Worm (Caenorhabditis elegans): Measurements from ENCODE around the gene spk-1.

The spk-1 gene

ce11 chrIII:9504347-9504746 is 47.9 kb downstream of the spk-1 start (continued):
- no peak for TF ChIP-seq hrde-1 (tag; optimal IDR thresholded peaks at IDR 0.05; ENCODE audit: borderline replicate concordance)
- no peak for TF ChIP-seq lin-40 (tag; optimal IDR thresholded peaks at IDR 0.05)
- no peak for TF ChIP-seq lsy-27 (tag; optimal IDR thresholded peaks at IDR 0.05; ENCODE audit: borderline replicate concordance, insufficient read depth)
- no peak for TF ChIP-seq attf-3 (GFP tag; conservative IDR thresholded peaks at IDR 0.05)
- no peak for TF ChIP-seq ztf-26 (tag; optimal IDR thresholded peaks at IDR 0.05)
- no peak for TF ChIP-seq aptf-3 (GFP tag; IDR thresholded peaks at IDR 0.05)
- TF ChIP-seq B0261.1 (tag; optimal IDR thresholded peaks at IDR 0.05) = no peak
- 0 out of 2 replicates have a peak, but pooled peaks have one; percentile 50 for TF ChIP-seq lin-26 (GFP tag; IDR thresholded peaks at IDR 0.05)
- no peak for TF ChIP-seq fkh-3 (tag; optimal IDR thresholded peaks at IDR 0.05)
- TF ChIP-seq hmg-1.2 (GFP tag; IDR thresholded peaks at IDR 0.05) = peak; percentile 33
- TF ChIP-seq xnd-1 (tag; optimal IDR thresholded peaks at IDR 0.05) = peak; percentile 89
- no peak for TF ChIP-seq ztf-6 (GFP tag; IDR thresholded peaks at IDR 0.05)
- no peak for TF ChIP-seq mel-28 (tag; optimal IDR thresholded peaks at IDR 0.05; ENCODE audit: borderline replicate concordance)
- no peak for TF ChIP-seq F10E7.11 (tag; optimal IDR thresholded peaks at IDR 0.05)
- TF ChIP-seq pha-4 (tag; optimal IDR thresholded peaks at IDR 0.05) = no peak
- TF ChIP-seq akir-1 (GFP tag; optimal IDR thresholded peaks at IDR 0.05) = no peak
- TF ChIP-seq tlf-1 (GFP tag; optimal IDR thresholded peaks at IDR 0.05) = no peak
- TF ChIP-seq F55B11.4 (tag; optimal IDR thresholded peaks at IDR 0.05; ENCODE audit: borderline replicate concordance, insufficient read depth) = no peak
- no peak for TF ChIP-seq ztf-3 (GFP tag; optimal IDR thresholded peaks at IDR 0.05)
- no peak for TF ChIP-seq snpc-1.1 (tag; optimal IDR thresholded peaks at IDR 0.05; ENCODE audit: insufficient read depth)
- TF ChIP-seq dpff-1 (tag; optimal IDR thresholded peaks at IDR 0.05) = no peak
- no peak for TF ChIP-seq ztf-25 (GFP tag; IDR thresholded peaks at IDR 0.05)
- TF ChIP-seq lsl-1 (GFP tag; optimal IDR thresholded peaks at IDR 0.05) = peak; percentile 89
- no peak for TF ChIP-seq B0336.3 (GFP tag; IDR thresholded peaks at IDR 0.05)
- TF ChIP-seq atf-7 (tag; optimal IDR thresholded peaks at IDR 0.05) = no peak
- TF ChIP-seq hmg-20 (GFP tag; IDR thresholded peaks at IDR 0.05) = no peak
- no peak for TF ChIP-seq ceh-58 (GFP tag; IDR thresholded peaks at IDR 0.05)
- TF ChIP-seq zim-3 (tag; optimal IDR thresholded peaks at IDR 0.05) = no peak
- no peak for TF ChIP-seq ceh-27 (GFP tag; optimal IDR thresholded peaks at IDR 0.05)
- no peak for TF ChIP-seq repo-1 (tag; optimal IDR thresholded peaks at IDR 0.05)
- no peak for TF ChIP-seq athp-1 (tag; optimal IDR thresholded peaks at IDR 0.05)
- TF ChIP-seq Y67H2A.10 (GFP tag; conservative IDR thresholded peaks at IDR 0.05) = peak; percentile 38; the same call in 1 of the 2 replicates
- TF ChIP-seq T26A5.8 (tag; optimal IDR thresholded peaks at IDR 0.05) = no peak
- no peak for TF ChIP-seq nhr-90 (tag; optimal IDR thresholded peaks at IDR 0.05)
- no peak for TF ChIP-seq ztf-28 (GFP tag; IDR thresholded peaks at IDR 0.05)
- peak; percentile 50 for TF ChIP-seq dpl-1 (GFP tag; optimal IDR thresholded peaks at IDR 0.05)
- TF ChIP-seq snpc-1.3 (tag; optimal IDR thresholded peaks at IDR 0.05; ENCODE audit: insufficient read depth) = no peak
- no peak for TF ChIP-seq nhr-27 (tag; optimal IDR thresholded peaks at IDR 0.05)
- no peak for TF ChIP-seq hlh-26 (GFP tag; conservative IDR thresholded peaks at IDR 0.05)
- no peak for TF ChIP-seq Y95B8A.8 (GFP tag; IDR thresholded peaks at IDR 0.05)
- TF ChIP-seq sea-2 (GFP tag; IDR thresholded peaks at IDR 0.05) = no peak
- no peak for TF ChIP-seq ztf-22 (GFP tag; optimal IDR thresholded peaks at IDR 0.05)
- no peak for TF ChIP-seq ceh-79 (tag; optimal IDR thresholded peaks at IDR 0.05)
- TF ChIP-seq D2030.7 (GFP tag; IDR thresholded peaks at IDR 0.05) = peak; percentile 89
- TF ChIP-seq K11D2.4 (GFP tag; IDR thresholded peaks at IDR 0.05) = no peak
- no peak for TF ChIP-seq madf-10 (tag; optimal IDR thresholded peaks at IDR 0.05)
- TF ChIP-seq let-607 (tag; optimal IDR thresholded peaks at IDR 0.05) = no peak
- TF ChIP-seq nfyb-1 (GFP tag; IDR thresholded peaks at IDR 0.05) = 0 out of 2 replicates have a peak, but pooled peaks have one; percentile 55
- TF ChIP-seq cebp-2 (GFP tag; IDR thresholded peaks at IDR 0.05) = no peak
